Worm (Caenorhabditis elegans) whole organism, L4 larva: Measurements from ENCODE around the gene grsp-4.

Experiments
- T20F7.1 ChIP-seq: fragments of 200-800 bp; sonication (Bioruptor generic); optimal IDR thresholded peaks from 2 replicates; lab custom pipeline; 2018; ENCODE audit warnings: mild to moderate bottlenecking, missing genetic modification characterization, missing compliant biosample characterization
- aly-2 ChIP-seq: sonication (generic microtip); optimal IDR thresholded peaks from 2 replicates; lab custom pipeline; 2018; ENCODE audit warnings: missing biosample characterization, missing genetic modification characterization
- ama-1 ChIP-seq: fragments of 150-350 bp; optimal IDR thresholded peaks from 2 replicates; lab custom pipeline; 2014; ENCODE audit warnings: inconsistent platforms, mixed read lengths
- ceh-82 ChIP-seq: sonication (generic microtip); optimal IDR thresholded peaks from 2 replicates; lab custom pipeline; 2017; ENCODE audit warnings: missing biosample characterization, missing genetic modification characterization
- daf-19 ChIP-seq: fragments of 200-800 bp; sonication (Bioruptor generic); conservative IDR thresholded peaks from 2 replicates; pipeline ENCODE4 v1.3.6; 2022; ENCODE audit warnings: missing genetic modification characterization, missing compliant biosample characterization
- dmd-6 ChIP-seq: fragments of 200-800 bp; sonication (Bioruptor generic); IDR thresholded peaks from 2 replicates; pipeline ENCODE4 v1.3.6; 2022; ENCODE audit warnings: missing genetic modification reagents, missing genetic modification characterization, missing compliant biosample characterization
- dve-1 ChIP-seq: sonication (generic microtip); optimal IDR thresholded peaks from 2 replicates; lab custom pipeline; 2017; ENCODE audit warnings: antibody characterized with exemption, mild to moderate bottlenecking, missing genetic modification characterization, missing compliant biosample characterization; ENCODE audit not compliant: insufficient read depth
- hlh-11 ChIP-seq: fragments of 200-800 bp; sonication (Bioruptor generic); optimal IDR thresholded peaks from 2 replicates; lab custom pipeline; 2018; ENCODE audit warnings: mild to moderate bottlenecking, missing genetic modification characterization, missing compliant biosample characterization
- lin-1 ChIP-seq: fragments of 200-800 bp; sonication (Bioruptor generic); IDR thresholded peaks from 2 replicates; pipeline ENCODE4 v1.3.6; 2022; ENCODE audit warnings: missing genetic modification reagents, missing genetic modification characterization, missing compliant biosample characterization
- mdl-1 ChIP-seq, 2 experiments: fragments of 150-350 bp in 1 of 2; sonication (generic microtip) in 1 of 2; optimal IDR thresholded peaks; 2 replicates each; lab custom pipeline; 2014 to 2017; ENCODE audit warnings: missing biosample characterization in 2 of 2, missing genetic modification characterization in 2 of 2
- nhr-25 ChIP-seq: sonication (generic microtip); optimal IDR thresholded peaks from 2 replicates; lab custom pipeline; 2017; ENCODE audit warnings: missing genetic modification characterization, mild to moderate bottlenecking, missing compliant biosample characterization, antibody characterized with exemption, moderate library complexity, borderline replicate concordance; ENCODE audit not compliant: insufficient read depth
- unc-62 ChIP-seq, 3 experiments: fragments of 150-350 bp in 1 of 3; sonication (generic microtip); optimal IDR thresholded peaks in 2 of 3; peaks in 1 of 3; 1 replicate in 1 of 3; 2 replicates in 2 of 3; lab custom pipeline; 2014 to 2017; ENCODE audit warnings: missing biosample characterization in 3 of 3, missing genetic modification characterization in 3 of 3, missing genetic modification reagents in 3 of 3, missing genotype in 1 of 3
- zag-1 ChIP-seq: fragments of 150-350 bp; optimal IDR thresholded peaks from 2 replicates; lab custom pipeline; 2014; ENCODE audit warnings: missing biosample characterization, missing genetic modification characterization
- zip-2 ChIP-seq: fragments of 150-350 bp; optimal IDR thresholded peaks from 2 replicates; lab custom pipeline; 2014; ENCODE audit warnings: missing biosample characterization, missing genetic modification characterization

ce11 chrV:7609698-7610420 is 14.9 kb upstream of the grsp-4 start, which contains the start of the genes folt-3 and clec-214:
- no peak for TF ChIP-seq ceh-82 (tag; lab: Kevin White, UChicago)
- no peak for TF ChIP-seq ama-1 (lab: Kevin White, UChicago)
- no peak for TF ChIP-seq dmd-6 (GFP tag; lab: Robert Waterston, UW)
- no peak for TF ChIP-seq T20F7.1
- no peak for TF ChIP-seq aly-2 (tag; lab: Kevin White, UChicago)
- no peak for TF ChIP-seq lin-1
- no peak for TF ChIP-seq mdl-1 (tag; optimal IDR thresholded peaks at IDR 0.05; lab: Kevin White, UChicago)
- TF ChIP-seq daf-19 (GFP tag; lab: Robert Waterston, UW) = no peak
- no peak for TF ChIP-seq unc-62 (GFP tag; optimal IDR thresholded peaks at IDR 0.05 in 1 of 2; lab: Kevin White, UChicago)
- TF ChIP-seq unc-62 (tag; optimal IDR thresholded peaks at IDR 0.05; lab: Kevin White, UChicago) = no peak
- no peak for TF ChIP-seq hlh-11 (tag; lab: Kevin White, UChicago)
- no peak for TF ChIP-seq zip-2 (tag; lab: Kevin White, UChicago)
- no peak for TF ChIP-seq nhr-25
- no peak for TF ChIP-seq dve-1 (tag; lab: Kevin White, UChicago)
- no peak for TF ChIP-seq zag-1 (tag; lab: Kevin White, UChicago)
